Fruit fly (Drosophila melanogaster) whole organism, embryonic: Measurements from ENCODE around the gene Cyp4ac3.

Experiments used
- Aef1 ChIP-seq: fragments of 200-800 bp; sonication (Bioruptor generic); IDR thresholded peaks from 3 replicates; pipeline ENCODE4 v1.3.6; 2022; ENCODE audit warnings: missing biosample characterization, missing genetic modification characterization
- Asciz ChIP-seq: fragments of 200-800 bp; sonication (Bioruptor generic); optimal IDR thresholded peaks from 2 replicates; lab custom pipeline; 2017; ENCODE audit warnings: missing biosample characterization, mild to moderate bottlenecking, missing genetic modification characterization, missing genetic modification reagents
- Blimp-1 ChIP-seq: fragments of 200-800 bp; sonication (Bioruptor generic); optimal IDR thresholded peaks from 3 replicates; lab custom pipeline; 2018; ENCODE audit warnings: missing biosample characterization, missing genetic modification characterization, mild to moderate bottlenecking, moderate library complexity, missing genetic modification reagents
- BtbVII ChIP-seq: fragments of 200-800 bp; sonication (Bioruptor generic); optimal IDR thresholded peaks from 3 replicates; lab custom pipeline; 2017; ENCODE audit warnings: missing biosample characterization, mild to moderate bottlenecking, missing genetic modification characterization
- CG10543 ChIP-seq: fragments of 200-800 bp; sonication (Bioruptor generic); optimal IDR thresholded peaks from 3 replicates; lab custom pipeline; 2017; ENCODE audit warnings: missing biosample characterization, mild to moderate bottlenecking, missing genetic modification characterization, moderate library complexity
- CG12769 ChIP-seq: fragments of 200-800 bp; sonication (Bioruptor generic); optimal IDR thresholded peaks from 2 replicates; lab custom pipeline; 2019; ENCODE audit warnings: missing biosample characterization, mild to moderate bottlenecking, missing genetic modification characterization, moderate library complexity
- CG13424 ChIP-seq: fragments of 200-800 bp; sonication (Bioruptor generic); optimal IDR thresholded peaks from 2 replicates; lab custom pipeline; 2019; ENCODE audit warnings: missing biosample characterization, mild to moderate bottlenecking, missing genetic modification characterization, moderate library complexity
- CG13624 ChIP-seq: fragments of 200-800 bp; sonication (Bioruptor generic); optimal IDR thresholded peaks from 2 replicates; lab custom pipeline; 2016; ENCODE audit warnings: missing biosample characterization, missing genetic modification characterization
- CG15514 ChIP-seq: fragments of 200-800 bp; sonication (Bioruptor generic); optimal IDR thresholded peaks from 3 replicates; lab custom pipeline; 2017; ENCODE audit warnings: missing biosample characterization, missing genetic modification characterization, mild to moderate bottlenecking, moderate library complexity, missing genetic modification reagents
- CG1602 ChIP-seq: fragments of 200-800 bp; sonication (Bioruptor generic); optimal IDR thresholded peaks from 3 replicates; lab custom pipeline; 2016; ENCODE audit warnings: missing biosample characterization, missing genetic modification characterization
- CG17912 ChIP-seq: fragments of 200-800 bp; sonication (Bioruptor generic); optimal IDR thresholded peaks from 2 replicates; lab custom pipeline; 2018; ENCODE audit warnings: missing biosample characterization, mild to moderate bottlenecking, missing genetic modification characterization
- CG1792 ChIP-seq: fragments of 200-800 bp; sonication (Bioruptor generic); optimal IDR thresholded peaks from 2 replicates; lab custom pipeline; 2016; ENCODE audit warnings: missing biosample characterization, missing genetic modification characterization
- CG2129 ChIP-seq: fragments of 200-800 bp; sonication (Bioruptor generic); IDR thresholded peaks from 2 replicates; pipeline ENCODE4 v1.3.6; 2022; ENCODE audit warnings: missing biosample characterization, missing genetic modification characterization; ENCODE audit not compliant: partially characterized antibody
- CG2199 ChIP-seq: fragments of 200-800 bp; sonication (Bioruptor generic); IDR thresholded peaks from 3 replicates; pipeline ENCODE4 v1.3.6; 2022; ENCODE audit warnings: missing biosample characterization, missing genetic modification characterization
- CG32767 ChIP-seq: fragments of 200-800 bp; sonication (Bioruptor generic); IDR thresholded peaks from 2 replicates; pipeline ENCODE4 v1.3.6; 2022; ENCODE audit warnings: missing biosample characterization, missing genetic modification characterization
- CG32772 ChIP-seq: fragments of 200-800 bp; sonication (Bioruptor generic); IDR thresholded peaks from 2 replicates; pipeline ENCODE4 v1.3.6; 2022; ENCODE audit warnings: missing biosample characterization, missing genetic modification characterization
- CG8388 ChIP-seq: fragments of 200-800 bp; sonication (Bioruptor generic); optimal IDR thresholded peaks from 2 replicates; lab custom pipeline; 2019; ENCODE audit warnings: missing biosample characterization, mild to moderate bottlenecking, missing genetic modification characterization, moderate library complexity
- CG8478 ChIP-seq: fragments of >200 bp; optimal IDR thresholded peaks from 2 replicates; lab custom pipeline; 2018
- CG8944 ChIP-seq: fragments of 200-800 bp; sonication (Bioruptor generic); optimal IDR thresholded peaks from 3 replicates; lab custom pipeline; 2016; ENCODE audit warnings: missing biosample characterization, missing genetic modification characterization
- Fer1 ChIP-seq: fragments of 200-800 bp; sonication (Bioruptor generic); optimal IDR thresholded peaks from 2 replicates; lab custom pipeline; 2017; ENCODE audit warnings: missing biosample characterization, mild to moderate bottlenecking, missing genetic modification characterization
- H2.0 ChIP-seq: fragments of 200-800 bp; sonication (Bioruptor generic); IDR thresholded peaks from 2 replicates; pipeline ENCODE4 v1.3.6; 2022; ENCODE audit warnings: missing biosample characterization, missing genetic modification characterization
- Mes4 ChIP-seq: fragments of 200-800 bp; sonication (Bioruptor generic); optimal IDR thresholded peaks from 2 replicates; lab custom pipeline; 2016; ENCODE audit warnings: missing biosample characterization, missing genetic modification characterization
- Pdp1 ChIP-seq, 2 experiments: fragments of 200-800 bp; sonication (Bioruptor generic); optimal IDR thresholded peaks; 3 replicates each; lab custom pipeline; 2016; ENCODE audit warnings: missing biosample characterization in 2 of 2, missing genetic modification characterization in 2 of 2, mild to moderate bottlenecking in 1 of 2, moderate library complexity in 1 of 2
- Poxn ChIP-seq: fragments of 200-800 bp; sonication (Bioruptor generic); IDR thresholded peaks from 2 replicates; pipeline ENCODE4 v1.3.6; 2022; ENCODE audit warnings: missing biosample characterization, missing genetic modification characterization
- Six4 ChIP-seq: fragments of 200-800 bp; sonication (Bioruptor generic); optimal IDR thresholded peaks from 2 replicates; lab custom pipeline; 2016; ENCODE audit warnings: missing biosample characterization, missing genetic modification characterization
- Ssrp ChIP-seq: fragments of 200-800 bp; sonication (Bioruptor generic); optimal IDR thresholded peaks from 2 replicates; lab custom pipeline; 2018; ENCODE audit warnings: missing biosample characterization, mild to moderate bottlenecking, missing genetic modification characterization, moderate library complexity
- TFAM ChIP-seq: fragments of 200-800 bp; sonication (Bioruptor generic); optimal IDR thresholded peaks from 2 replicates; lab custom pipeline; 2017; ENCODE audit warnings: missing biosample characterization, missing genetic modification characterization, inconsistent platforms
- br ChIP-seq: fragments of >200 bp; optimal IDR thresholded peaks from 2 replicates; lab custom pipeline; 2017
- cg ChIP-seq: fragments of 200-800 bp; sonication (Bioruptor generic); optimal IDR thresholded peaks from 3 replicates; lab custom pipeline; 2019; ENCODE audit warnings: missing biosample characterization, mild to moderate bottlenecking, missing genetic modification characterization, moderate library complexity
- dati ChIP-seq: fragments of 200-800 bp; sonication (Bioruptor generic); IDR thresholded peaks from 2 replicates; pipeline ENCODE4 v1.3.6; 2022; ENCODE audit warnings: missing biosample characterization, missing genetic modification characterization
- dmrt11E ChIP-seq: fragments of 200-800 bp; sonication (Bioruptor generic); optimal IDR thresholded peaks from 3 replicates; lab custom pipeline; 2018; ENCODE audit warnings: missing biosample characterization, mild to moderate bottlenecking, missing genetic modification characterization, moderate library complexity
- ewg ChIP-seq: fragments of 200-800 bp; sonication (Bioruptor generic); optimal IDR thresholded peaks from 3 replicates; lab custom pipeline; 2017; ENCODE audit warnings: mild to moderate bottlenecking, missing biosample characterization, missing genetic modification reagents, missing genetic modification characterization
- grn ChIP-seq: fragments of 200-800 bp; sonication (Bioruptor generic); optimal IDR thresholded peaks from 3 replicates; lab custom pipeline; 2017; ENCODE audit warnings: missing biosample characterization, missing genetic modification characterization
- gsb-n ChIP-seq: fragments of 200-800 bp; sonication (Bioruptor generic); optimal IDR thresholded peaks from 3 replicates; lab custom pipeline; 2018; ENCODE audit warnings: missing biosample characterization, mild to moderate bottlenecking, missing genetic modification characterization
- kni ChIP-seq: fragments of 200-800 bp; sonication (Bioruptor generic); optimal IDR thresholded peaks from 3 replicates; lab custom pipeline; 2017; ENCODE audit warnings: mild to moderate bottlenecking, missing biosample characterization, missing genetic modification reagents, missing genetic modification characterization
- nau ChIP-seq: fragments of 200-800 bp; sonication (Bioruptor generic); optimal IDR thresholded peaks from 3 replicates; lab custom pipeline; 2017; ENCODE audit warnings: missing biosample characterization, mild to moderate bottlenecking, missing genetic modification characterization, missing genetic modification reagents
- odd ChIP-seq: fragments of 200-800 bp; sonication (Bioruptor generic); optimal IDR thresholded peaks from 2 replicates; lab custom pipeline; 2017; ENCODE audit warnings: missing biosample characterization, mild to moderate bottlenecking, missing genetic modification characterization
- otp ChIP-seq: fragments of 200-800 bp; sonication (Bioruptor generic); IDR thresholded peaks from 3 replicates; pipeline ENCODE4, ENCODE4 v1.3.6; 2022; ENCODE audit warnings: missing biosample characterization, missing genetic modification characterization
- pb ChIP-seq: fragments of 200-800 bp; sonication (Bioruptor generic); optimal IDR thresholded peaks from 3 replicates; lab custom pipeline; 2016; ENCODE audit warnings: missing biosample characterization, missing genetic modification characterization
- row ChIP-seq: fragments of 200-800 bp; sonication (Bioruptor generic); IDR thresholded peaks from 3 replicates; pipeline ENCODE4 v1.3.6; 2022; ENCODE audit warnings: missing biosample characterization, missing genetic modification characterization
- sd ChIP-seq: fragments of 200-800 bp; sonication (Bioruptor generic); optimal IDR thresholded peaks from 3 replicates; lab custom pipeline; 2018; ENCODE audit warnings: missing biosample characterization, mild to moderate bottlenecking, missing genetic modification characterization, moderate library complexity
- sqz ChIP-seq: fragments of 200-800 bp; sonication (Bioruptor generic); optimal IDR thresholded peaks from 3 replicates; lab custom pipeline; 2018; ENCODE audit warnings: missing biosample characterization, mild to moderate bottlenecking, missing genetic modification characterization
- zf30C ChIP-seq: fragments of 200-800 bp; sonication (Bioruptor generic); optimal IDR thresholded peaks from 3 replicates; lab custom pipeline; 2018; ENCODE audit warnings: missing biosample characterization, mild to moderate bottlenecking, missing genetic modification characterization
- zfh1 ChIP-seq: fragments of 200-800 bp; sonication (Bioruptor generic); IDR thresholded peaks from 3 replicates; pipeline ENCODE4 v1.3.6; 2022; ENCODE audit warnings: missing biosample characterization, missing genetic modification characterization

Cyp4ac3 gene

DNA sequence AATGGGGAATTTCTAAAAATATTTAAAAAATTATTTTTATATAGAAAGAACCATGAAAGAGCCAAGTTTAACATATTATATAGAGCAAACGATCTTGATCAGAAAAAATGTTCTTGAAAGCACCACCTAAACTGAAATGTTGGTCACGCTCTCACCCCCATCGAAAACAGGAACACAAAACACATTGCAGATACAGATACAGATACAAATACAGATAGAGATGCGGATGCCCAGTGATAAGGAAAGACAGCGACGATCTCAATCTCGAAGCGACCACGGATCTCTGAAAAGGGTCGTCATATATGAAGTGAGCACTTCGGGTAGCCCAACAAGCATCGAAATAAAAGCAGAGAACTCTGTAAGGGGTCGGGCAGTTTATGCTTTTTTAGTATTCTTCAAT lies 20.9 kb upstream of the Cyp4ac3 start (continued):
- TF ChIP-seq CG8388 (GFP tag; lab: Kevin White, UChicago), result peak; percentile 9
- TF ChIP-seq grn (GFP tag; lab: Kevin White, UChicago), result peak; percentile 98
- TF ChIP-seq odd (GFP tag; lab: Kevin White, UChicago), result peak; percentile 7
- TF ChIP-seq CG8944 (GFP tag; lab: Kevin White, UChicago), result no peak
- peak; percentile 27 for TF ChIP-seq dmrt11E (tag; lab: Kevin White, UChicago)
- TF ChIP-seq CG10543 (GFP tag; lab: Kevin White, UChicago), result no peak
- peak; percentile 43; the same call in 2 of the 3 replicates for TF ChIP-seq row (GFP tag; lab: Robert Waterston, UW)
- peak; percentile 35; the same call in 1 of the 3 replicates for TF ChIP-seq zfh1 (GFP tag; lab: Robert Waterston, UW)

DNA sequence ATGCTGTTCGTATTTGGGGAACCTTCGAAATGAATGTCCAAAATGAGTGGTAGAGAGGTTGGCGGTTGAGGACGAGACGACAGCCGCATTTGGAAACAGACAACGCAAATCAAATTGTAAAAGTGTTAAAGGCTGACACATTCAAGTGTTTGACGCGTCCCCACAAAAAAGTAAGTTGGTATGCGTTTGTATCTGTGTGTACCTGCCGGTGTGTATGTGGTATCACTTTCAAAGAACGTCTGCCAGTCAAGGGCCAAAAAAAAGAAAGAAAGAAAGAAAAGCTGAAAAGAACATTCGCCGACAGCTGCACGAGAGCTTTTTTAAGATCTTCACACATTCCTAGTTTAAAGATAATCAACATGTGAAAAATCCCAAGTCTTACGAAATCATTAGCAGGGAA lies 20.5 kb upstream of the Cyp4ac3 start:
- TF ChIP-seq kni (peak; percentile 84), cg (peak; percentile 58), nau (GFP tag; lab: Kevin White, UChicago) (peak; percentile 53), CG32767 (0 out of 2 replicates have a peak, but pooled peaks have one; percentile 16), Fer1 (GFP tag; lab: Kevin White, UChicago) (no peak), Six4 (GFP tag; lab: Kevin White, UChicago) (no peak), dati (no peak), Asciz (GFP tag; lab: Kevin White, UChicago) (no peak)

DNA sequence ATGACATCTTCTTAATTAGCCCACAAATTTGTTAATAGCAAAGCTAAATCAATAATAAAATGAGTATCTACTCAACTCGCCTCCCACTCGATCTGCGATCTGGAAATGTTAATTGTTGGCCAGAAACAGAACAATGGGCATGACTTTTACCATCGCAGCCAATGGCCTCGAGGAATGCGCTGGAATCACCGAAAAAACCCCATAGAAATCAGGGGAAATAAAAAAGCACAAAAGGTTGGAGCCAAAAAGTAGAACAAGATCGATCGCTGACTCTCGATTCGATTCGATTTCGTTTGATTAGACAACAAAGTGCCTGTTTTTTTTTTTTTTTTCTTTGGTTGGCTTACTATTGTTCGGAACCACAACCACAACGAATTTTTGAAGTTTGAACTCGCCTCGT lies 19.7 kb upstream of the Cyp4ac3 start:
- TF ChIP-seq otp, result no peak
- TF ChIP-seq Ssrp (tag; lab: Kevin White, UChicago), result no peak
- no peak for TF ChIP-seq CG15514
- no peak for TF ChIP-seq CG8478
- no peak for TF ChIP-seq CG1792
- TF ChIP-seq br (lab: Kevin White, UChicago), result no peak
- TF ChIP-seq Blimp-1 (GFP tag; lab: Kevin White, UChicago), result peak; percentile 37
- no peak for TF ChIP-seq ewg (GFP tag; lab: Kevin White, UChicago)
- no peak for TF ChIP-seq CG13424 (tag; lab: Kevin White, UChicago)
- peak; percentile 20 for TF ChIP-seq CG12769
- no peak for TF ChIP-seq Aef1 (GFP tag; lab: Robert Waterston, UW)
- no peak for TF ChIP-seq CG32772 (GFP tag; lab: Robert Waterston, UW)
- TF ChIP-seq CG13624 (GFP tag; lab: Kevin White, UChicago), result no peak
- TF ChIP-seq Poxn (GFP tag; lab: Robert Waterston, UW), result no peak
- no peak for TF ChIP-seq TFAM (GFP tag; lab: Kevin White, UChicago)
- TF ChIP-seq BtbVII (GFP tag; lab: Kevin White, UChicago), result no peak
- TF ChIP-seq CG2129 (GFP tag; lab: Robert Waterston, UW), result no peak
- TF ChIP-seq gsb-n, result peak; percentile 11
- TF ChIP-seq pb, result no peak
- no peak for TF ChIP-seq zf30C (GFP tag; lab: Kevin White, UChicago)
- TF ChIP-seq Pdp1 (GFP tag; optimal IDR thresholded peaks at IDR 0.05; lab: Kevin White, UChicago), result no peak
- no peak for TF ChIP-seq Mes4
- no peak for TF ChIP-seq CG17912
- no peak for TF ChIP-seq H2.0
- no peak for TF ChIP-seq CG2199 (GFP tag; lab: Robert Waterston, UW)
- TF ChIP-seq sd, result peak; percentile 40
- peak; percentile 4 for TF ChIP-seq sqz (GFP tag; lab: Kevin White, UChicago)
- TF ChIP-seq CG1602 (GFP tag; lab: Kevin White, UChicago), result no peak
- peak; percentile 19 for TF ChIP-seq grn (GFP tag; lab: Kevin White, UChicago)
- TF ChIP-seq, all 482 proteins: peak for 6
